Worm (Caenorhabditis elegans) whole organism, L4 larva: ENCODE measurements around the gene glr-1.

Experiments used
- F44E2.7 ChIP-seq: fragments of 200-800 bp; sonication (Bioruptor generic); IDR thresholded peaks from 2 replicates; pipeline ENCODE4 v2.1.2; 2022; ENCODE audit warnings: missing genetic modification characterization, missing compliant biosample characterization
- T20F7.1 ChIP-seq: fragments of 200-800 bp; sonication (Bioruptor generic); optimal IDR thresholded peaks from 2 replicates; lab custom pipeline; 2018; ENCODE audit warnings: mild to moderate bottlenecking, missing genetic modification characterization, missing compliant biosample characterization
- Y105C5A.15 ChIP-seq: fragments of 200-800 bp; sonication (Bioruptor generic); IDR thresholded peaks from 2 replicates; pipeline ENCODE4 v1.3.6; 2022; ENCODE audit warnings: missing genetic modification characterization, missing compliant biosample characterization
- Y5F2A.4 ChIP-seq: fragments of 200-800 bp; sonication (Bioruptor generic); optimal IDR thresholded peaks from 2 replicates; lab custom pipeline; 2018; ENCODE audit warnings: mild to moderate bottlenecking, missing genetic modification characterization, missing compliant biosample characterization
- Y75B8A.6 ChIP-seq: fragments of 200-800 bp; sonication (Bioruptor generic); IDR thresholded peaks from 2 replicates; pipeline ENCODE4 v1.3.6; 2022; ENCODE audit warnings: missing genetic modification reagents, missing genetic modification characterization, missing compliant biosample characterization
- aha-1 ChIP-seq: fragments of 150-350 bp; peaks from one replicate; lab custom pipeline; 2014; ENCODE audit warnings: missing biosample characterization, missing genetic modification characterization
- ama-1 ChIP-seq: fragments of 150-350 bp; optimal IDR thresholded peaks from 2 replicates; lab custom pipeline; 2014; ENCODE audit warnings: inconsistent platforms, mixed read lengths
- ceh-20 ChIP-seq: fragments of 200-800 bp; sonication (Bioruptor generic); IDR thresholded peaks from 2 replicates; pipeline ENCODE4 v1.3.6; 2022; ENCODE audit warnings: missing genetic modification reagents, missing genetic modification characterization, missing compliant biosample characterization
- ceh-44 ChIP-seq: fragments of 200-800 bp; sonication (Bioruptor generic); IDR thresholded peaks from 2 replicates; pipeline ENCODE4 v1.3.6; 2022; ENCODE audit warnings: missing genetic modification reagents, missing genetic modification characterization, missing compliant biosample characterization
- ces-1 ChIP-seq: fragments of 150-350 bp; sonication (generic microtip); optimal IDR thresholded peaks from 4 replicates; lab custom pipeline; 2014; ENCODE audit warnings: missing biosample characterization, missing genetic modification reagents, missing genetic modification characterization
- ctbp-1 ChIP-seq: fragments of 200-800 bp; sonication (Bioruptor generic); IDR thresholded peaks from 2 replicates; pipeline ENCODE4 v1.3.6; 2022; ENCODE audit warnings: missing genetic modification reagents, missing genetic modification characterization, missing compliant biosample characterization
- daf-12 ChIP-seq: fragments of 150-350 bp; optimal IDR thresholded peaks from 2 replicates; lab custom pipeline; 2014; ENCODE audit warnings: missing biosample characterization, missing genetic modification reagents, missing genetic modification characterization
- daf-16 ChIP-seq, 3 experiments: sonication (generic microtip); optimal IDR thresholded peaks; 2 replicates each; lab custom pipeline; 2016 to 2017; ENCODE audit warnings: missing genetic modification characterization in 3 of 3, missing genetic modification reagents in 3 of 3, mild to moderate bottlenecking in 2 of 3, missing compliant biosample characterization in 2 of 3, missing biosample characterization in 1 of 3, moderate library complexity in 1 of 3
- dmd-6 ChIP-seq: fragments of 200-800 bp; sonication (Bioruptor generic); IDR thresholded peaks from 2 replicates; pipeline ENCODE4 v1.3.6; 2022; ENCODE audit warnings: missing genetic modification reagents, missing genetic modification characterization, missing compliant biosample characterization
- dpl-1 ChIP-seq: fragments of 150-350 bp; optimal IDR thresholded peaks from 2 replicates; lab custom pipeline; 2014; ENCODE audit warnings: missing biosample characterization, missing genetic modification reagents, missing genetic modification characterization
- hlh-11 ChIP-seq: fragments of 200-800 bp; sonication (Bioruptor generic); optimal IDR thresholded peaks from 2 replicates; lab custom pipeline; 2018; ENCODE audit warnings: mild to moderate bottlenecking, missing genetic modification characterization, missing compliant biosample characterization
- hlh-30 ChIP-seq: sonication (generic microtip); optimal IDR thresholded peaks from 2 replicates; lab custom pipeline; 2017; ENCODE audit warnings: antibody characterized with exemption, mild to moderate bottlenecking, missing genetic modification characterization, missing compliant biosample characterization; ENCODE audit not compliant: insufficient read depth
- hmg-1.1 ChIP-seq: fragments of 200-800 bp; sonication (Bioruptor generic); IDR thresholded peaks from 2 replicates; pipeline ENCODE4 v1.3.6; 2022; ENCODE audit warnings: missing genetic modification reagents, missing genetic modification characterization, missing compliant biosample characterization
- lim-7 ChIP-seq: fragments of 200-800 bp; sonication (Bioruptor generic); IDR thresholded peaks from 2 replicates; pipeline ENCODE4 v1.3.6; 2022; ENCODE audit warnings: missing genetic modification characterization, missing compliant biosample characterization
- lin-13 ChIP-seq: fragments of 150-350 bp; optimal IDR thresholded peaks from 2 replicates; lab custom pipeline; 2014; ENCODE audit warnings: missing biosample characterization, missing genetic modification reagents, missing genetic modification characterization
- lin-38 ChIP-seq: fragments of 200-800 bp; sonication (Bioruptor generic); IDR thresholded peaks from 2 replicates; pipeline ENCODE4 v1.3.6; 2022; ENCODE audit warnings: missing genetic modification reagents, missing genetic modification characterization, missing compliant biosample characterization
- lsy-2 ChIP-seq, 2 experiments: fragments of 150-350 bp in 1 of 2; sonication (generic microtip) in 1 of 2; optimal IDR thresholded peaks; 2 replicates each; lab custom pipeline; 2014 to 2017; ENCODE audit warnings: missing biosample characterization in 2 of 2, missing genetic modification characterization in 2 of 2
- madf-5 ChIP-seq, 2 experiments: fragments of 200-800 bp; sonication (Bioruptor generic); IDR thresholded peaks; 2 replicates each; pipeline ENCODE4 v1.3.6; 2022; ENCODE audit warnings: missing compliant biosample characterization in 2 of 2, missing genetic modification characterization in 2 of 2
- mes-2 ChIP-seq: sonication (generic microtip); optimal IDR thresholded peaks from 2 replicates; lab custom pipeline; 2016; ENCODE audit warnings: missing genotype, mild to moderate bottlenecking, missing genetic modification characterization, missing compliant biosample characterization; ENCODE audit not compliant: poor library complexity, severe bottlenecking
- nhr-11 ChIP-seq: fragments of 150-350 bp; optimal IDR thresholded peaks from 2 replicates; lab custom pipeline; 2014; ENCODE audit warnings: missing biosample characterization, missing genetic modification characterization
- nhr-111 ChIP-seq: fragments of 200-800 bp; sonication (Bioruptor generic); optimal IDR thresholded peaks from 2 replicates; lab custom pipeline; 2018; ENCODE audit warnings: mild to moderate bottlenecking, missing genetic modification characterization, missing compliant biosample characterization
- nhr-28 ChIP-seq: fragments of 150-350 bp; optimal IDR thresholded peaks from 2 replicates; lab custom pipeline; 2014; ENCODE audit warnings: missing biosample characterization, missing genetic modification characterization
- pha-4 ChIP-seq, 2 experiments: fragments of 150-350 bp in 1 of 2; fragments of 200-800 bp in 1 of 2; sonication (Bioruptor generic) in 1 of 2; IDR thresholded peaks in 1 of 2; optimal IDR thresholded peaks in 1 of 2; 2 replicates each; pipeline versions ENCODE4 v1.3.6 to Lab custom; 2014 to 2022; ENCODE audit warnings: missing genetic modification characterization in 2 of 2, missing genetic modification reagents in 2 of 2, missing biosample characterization in 1 of 2, missing compliant biosample characterization in 1 of 2
- rbr-2 ChIP-seq: sonication (generic microtip); optimal IDR thresholded peaks from 2 replicates; lab custom pipeline; 2016; ENCODE audit warnings: missing genotype, missing genetic modification characterization, missing compliant biosample characterization
- skn-1 ChIP-seq: fragments of 150-350 bp; optimal IDR thresholded peaks from 2 replicates; lab custom pipeline; 2014; ENCODE audit warnings: missing biosample characterization, missing genetic modification characterization
- snpc-1.2 ChIP-seq: fragments of 200-800 bp; sonication (Bioruptor generic); IDR thresholded peaks from 2 replicates; pipeline ENCODE4 v1.3.6; 2022; ENCODE audit warnings: missing genetic modification reagents, missing genetic modification characterization, missing compliant biosample characterization
- spr-1 ChIP-seq: sonication (generic microtip); optimal IDR thresholded peaks from 2 replicates; lab custom pipeline; 2016; ENCODE audit warnings: mild to moderate bottlenecking, missing genetic modification characterization, missing compliant biosample characterization
- unc-62 ChIP-seq, 3 experiments: fragments of 150-350 bp in 1 of 3; sonication (generic microtip); optimal IDR thresholded peaks in 2 of 3; peaks in 1 of 3; 1 replicate in 1 of 3; 2 replicates in 2 of 3; lab custom pipeline; 2014 to 2017; ENCODE audit warnings: missing biosample characterization in 3 of 3, missing genetic modification characterization in 3 of 3, missing genetic modification reagents in 3 of 3, missing genotype in 1 of 3
- zip-2 ChIP-seq: fragments of 150-350 bp; optimal IDR thresholded peaks from 2 replicates; lab custom pipeline; 2014; ENCODE audit warnings: missing biosample characterization, missing genetic modification characterization
- ztf-7 ChIP-seq: fragments of 150-350 bp; optimal IDR thresholded peaks from 2 replicates; lab custom pipeline; 2014; ENCODE audit warnings: missing biosample characterization, missing genetic modification characterization

The glr-1 gene

DNA sequence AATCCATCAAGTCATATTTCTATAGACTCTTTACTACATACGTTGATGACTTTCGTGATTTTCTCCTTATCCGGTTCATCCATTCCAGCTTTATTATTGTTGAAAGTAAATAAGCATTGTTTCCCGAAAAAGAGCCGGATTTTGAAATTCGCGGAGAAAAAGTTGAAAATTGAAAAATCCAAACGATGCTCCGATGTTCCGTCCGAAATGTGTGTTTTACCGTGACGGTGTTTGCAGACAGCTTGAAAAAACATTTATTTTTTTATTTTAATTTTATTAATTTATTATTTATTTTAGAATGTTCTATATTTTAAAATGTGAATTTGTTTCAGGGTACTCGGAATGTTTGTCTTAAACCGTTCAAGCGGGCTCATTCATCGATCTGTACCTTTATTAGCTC, 42.4 kb upstream of the glr-1 start, which contains the start of gene dnj-10:
TSS of gene dnj-10 (plus strand) at position 333 of the 400 bp plus-strand sequence.
- TF ChIP-seq hmg-1.1 (GFP tag; lab: Robert Waterston, UW) = 0 out of 2 replicates have a peak, but pooled peaks have one; percentile 8
- TF ChIP-seq nhr-111 (GFP tag; lab: Kevin White, UChicago) = no peak
- no peak for TF ChIP-seq skn-1 (tag; lab: Kevin White, UChicago)
- 0 out of 2 replicates have a peak, but pooled peaks have one; percentile 27 for TF ChIP-seq ctbp-1 (GFP tag; lab: Robert Waterston, UW)
- TF ChIP-seq lsy-2 (tag; optimal IDR thresholded peaks at IDR 0.05; lab: Kevin White, UChicago) = peak in 1 of 2 experiments; percentile 84
- TF ChIP-seq hlh-30 (tag; lab: Kevin White, UChicago) = peak; percentile 18
- peak; percentile 70 for TF ChIP-seq lin-38 (GFP tag; lab: Robert Waterston, UW)
- no peak for TF ChIP-seq ces-1 (GFP tag; lab: Kevin White, UChicago)
- TF ChIP-seq nhr-28 (tag; lab: Kevin White, UChicago) = peak; percentile 25
- peak; percentile 95 for TF ChIP-seq T20F7.1
- TF ChIP-seq rbr-2 (tag; lab: Kevin White, UChicago) = peak; percentile 8
- peak; percentile 92 for TF ChIP-seq dpl-1 (GFP tag; lab: Kevin White, UChicago)
- TF ChIP-seq ceh-20 = no peak
- no peak for TF ChIP-seq lim-7
- peak; percentile 69 for TF ChIP-seq mes-2 (tag; lab: Kevin White, UChicago)
- no peak for TF ChIP-seq Y105C5A.15 (GFP tag; lab: Robert Waterston, UW)
- TF ChIP-seq pha-4 (GFP tag; IDR thresholded peaks at IDR 0.05; lab: Robert Waterston, UW) = no peak
- TF ChIP-seq pha-4 (tag; optimal IDR thresholded peaks at IDR 0.05; lab: Kevin White, UChicago) = peak; percentile 61

DNA sequence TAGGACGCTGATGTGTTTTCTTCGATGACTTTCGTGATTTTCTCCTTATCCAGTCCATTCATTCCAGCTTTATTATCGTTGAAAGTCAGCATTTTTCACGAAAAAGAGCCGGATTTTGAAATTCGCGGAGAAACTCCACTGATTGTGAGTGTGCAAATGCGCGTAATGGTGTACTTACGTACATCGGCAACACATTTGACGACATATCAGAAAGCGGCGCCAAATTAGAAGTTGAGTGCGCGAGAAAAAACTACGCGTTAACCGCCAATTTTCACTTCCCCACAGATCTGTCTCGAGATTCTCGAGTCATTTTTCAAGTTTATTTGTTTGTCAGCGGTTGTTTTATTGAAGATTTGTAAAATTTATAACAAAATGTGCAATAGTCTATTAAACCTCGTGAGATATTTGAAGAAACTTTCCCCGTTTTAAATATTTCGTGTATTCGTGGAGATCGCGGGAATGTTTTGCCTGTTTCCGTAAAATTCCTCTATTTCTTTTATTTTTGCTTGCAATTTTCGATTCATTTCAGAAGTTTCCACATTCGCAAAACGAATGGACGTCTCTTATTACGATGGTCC, 40.1 kb upstream of the glr-1 start, which contains the start of the genes polk-1 and gpr-1:
TSS of gene polk-1 (minus strand) at position 186 of the 578 bp plus-strand sequence.
TSS of gene gpr-1 (plus strand) at position 528 of the 578 bp plus-strand sequence.
- TF ChIP-seq lin-13 (peak; percentile 3), spr-1 (tag; lab: Kevin White, UChicago) (no peak), lin-38 (GFP tag; lab: Robert Waterston, UW) (peak; percentile 54), dpl-1 (GFP tag; lab: Kevin White, UChicago) (peak; percentile 72)

DNA sequence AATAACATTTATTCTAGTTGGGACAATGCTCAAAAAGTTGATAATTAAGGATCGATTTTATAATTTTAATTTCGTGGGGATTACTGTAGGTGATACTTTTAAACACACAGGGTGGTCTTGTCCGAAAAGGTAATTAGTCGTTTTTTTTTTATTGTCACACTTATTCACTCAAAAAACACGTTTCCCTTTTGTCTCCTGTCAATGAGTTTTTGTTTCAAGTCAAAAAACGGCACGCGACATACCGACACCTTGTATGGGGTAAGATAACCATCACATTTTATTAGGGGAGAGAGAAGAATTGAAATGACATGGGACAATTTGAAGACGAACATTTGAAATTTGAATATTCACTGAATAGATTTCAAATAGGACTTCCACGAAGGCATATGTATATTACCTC, 36.7 kb upstream of the glr-1 start:
- TF ChIP-seq dmd-6 (GFP tag; lab: Robert Waterston, UW) = no peak
- peak in 1 of 2 experiments; percentile 51 for TF ChIP-seq unc-62 (GFP tag; optimal IDR thresholded peaks at IDR 0.05 in 1 of 2; lab: Kevin White, UChicago)
- TF ChIP-seq unc-62 (tag; optimal IDR thresholded peaks at IDR 0.05; lab: Kevin White, UChicago) = no peak

DNA sequence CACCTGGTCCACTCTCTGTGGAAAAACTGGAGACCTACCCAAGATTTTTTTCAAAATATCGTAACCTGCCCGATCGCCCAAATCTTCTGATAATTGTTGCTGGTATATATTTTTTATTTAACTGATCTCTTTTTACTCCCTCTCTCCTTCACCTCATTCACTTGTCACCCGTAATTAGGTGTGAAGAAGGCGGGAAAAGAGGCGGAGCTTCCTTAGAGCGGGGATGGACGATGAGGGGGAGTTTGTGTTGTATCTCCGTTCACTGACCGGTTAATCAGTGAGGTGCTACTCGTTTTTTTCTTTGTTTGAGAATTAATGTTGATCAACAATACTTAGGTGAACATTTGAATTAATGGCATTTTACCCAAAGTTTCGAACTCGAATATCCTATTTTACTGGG, 34.0 kb upstream of the glr-1 start, which contains the start of gene ceh-16:
TSS of gene ceh-16 (plus strand) at position 301 of the 400 bp plus-strand sequence.
- TF ChIP-seq daf-12 (tag; lab: Kevin White, UChicago) (no peak), snpc-1.2 (GFP tag; lab: Robert Waterston, UW) (no peak), ama-1 (lab: Kevin White, UChicago) (no peak), daf-16 (GFP tag; optimal IDR thresholded peaks at IDR 0.05; lab: Kevin White, UChicago) (no peak), daf-16 (tag; optimal IDR thresholded peaks at IDR 0.05; lab: Kevin White, UChicago) (no peak), ceh-44 (GFP tag; lab: Robert Waterston, UW) (no peak), hlh-11 (no peak), madf-5 (GFP tag; IDR thresholded peaks at IDR 0.05; lab: Robert Waterston, UW) (no peak), Y75B8A.6 (GFP tag; lab: Robert Waterston, UW) (no peak), zip-2 (no peak), nhr-11 (no peak), ztf-7 (tag; lab: Kevin White, UChicago) (no peak), mes-2 (tag; lab: Kevin White, UChicago) (no peak), F44E2.7 (no peak), Y5F2A.4 (GFP tag; lab: Kevin White, UChicago) (no peak), aha-1 (tag; lab: Kevin White, UChicago) (no peak)
